Worm (Caenorhabditis elegans): ENCODE results near the gene Y43F8C.7.
A peak's percentile ranks its signal among the peaks of the same experiment; 100 is the strongest.

The Y43F8C.7 gene

ce11 chrV:19643903-19644302, at the start of gene Y43F8C.7, which contains the start of gene mrps-28:
TSS of gene Y43F8C.7 (minus strand) at chrV:19644030.
TSS of gene mrps-28 (plus strand) at chrV:19644239.
- peak; percentile 88 for TF ChIP-seq T22C8.4 (GFP tag; IDR thresholded peaks at IDR 0.05)
- no peak for TF ChIP-seq flt-1 (GFP tag; IDR thresholded peaks at IDR 0.05)

- TF ChIP-seq med-1 (GFP tag; optimal IDR thresholded peaks at IDR 0.05; ENCODE audit: insufficient read depth) (no peak), T22C8.4 (GFP tag; IDR thresholded peaks at IDR 0.05) (peak; percentile 55)
These were observed 48.1 kb upstream of the Y43F8C.7 start for ce11 chrV:19691954-19692353.

ce11 chrV:19691271-19691886, 47.5 kb upstream of the Y43F8C.7 start:
- TF ChIP-seq tab-1 (GFP tag; IDR thresholded peaks at IDR 0.05) (no peak), T22C8.4 (GFP tag; IDR thresholded peaks at IDR 0.05) (peak; percentile 76)

ce11 chrV:19674543-19674942, 30.7 kb upstream of the Y43F8C.7 start, which contains the start of gene mrp-7:
TSS of gene mrp-7 (plus strand) at chrV:19674843.
- TF ChIP-seq flt-1 (GFP tag; IDR thresholded peaks at IDR 0.05) (no peak), med-1 (GFP tag; optimal IDR thresholded peaks at IDR 0.05; ENCODE audit: insufficient read depth) (no peak), T22C8.4 (GFP tag; IDR thresholded peaks at IDR 0.05) (no peak), tab-1 (GFP tag; IDR thresholded peaks at IDR 0.05) (no peak), ztf-29 (GFP tag; IDR thresholded peaks at IDR 0.05) (no peak), cog-1 (tag; optimal IDR thresholded peaks at IDR 0.05) (no peak), klf-2 (GFP tag; conservative IDR thresholded peaks at IDR 0.05) (no peak), ref-1 (GFP tag; conservative IDR thresholded peaks at IDR 0.05) (no peak), ztf-23 (GFP tag; IDR thresholded peaks at IDR 0.05) (no peak)

- TF ChIP-seq tab-1 (GFP tag; IDR thresholded peaks at IDR 0.05): no peak
- TF ChIP-seq ztf-29 (GFP tag; IDR thresholded peaks at IDR 0.05): no peak
- TF ChIP-seq T22C8.4 (GFP tag; IDR thresholded peaks at IDR 0.05): no peak
- no peak for TF ChIP-seq ref-1 (GFP tag; conservative IDR thresholded peaks at IDR 0.05)
- TF ChIP-seq klf-2 (GFP tag; conservative IDR thresholded peaks at IDR 0.05): no peak
These were observed 29.6 kb upstream of the Y43F8C.7 start for ce11 chrV:19673298-19673903.

ce11 chrV:19672357-19672756, 28.5 kb upstream of the Y43F8C.7 start:
- TF ChIP-seq klf-2 (GFP tag; conservative IDR thresholded peaks at IDR 0.05): no peak
- TF ChIP-seq T22C8.4 (GFP tag; IDR thresholded peaks at IDR 0.05): no peak
- no peak for TF ChIP-seq tab-1 (GFP tag; IDR thresholded peaks at IDR 0.05)
- TF ChIP-seq cog-1 (tag; optimal IDR thresholded peaks at IDR 0.05): no peak
- TF ChIP-seq flt-1 (GFP tag; IDR thresholded peaks at IDR 0.05): no peak
- TF ChIP-seq ref-1 (GFP tag; conservative IDR thresholded peaks at IDR 0.05): no peak
- TF ChIP-seq ztf-23 (GFP tag; IDR thresholded peaks at IDR 0.05): no peak

- TF ChIP-seq ztf-23 (GFP tag; IDR thresholded peaks at IDR 0.05): no peak
- TF ChIP-seq klf-2 (GFP tag; conservative IDR thresholded peaks at IDR 0.05): no peak
- TF ChIP-seq cog-1 (tag; optimal IDR thresholded peaks at IDR 0.05): no peak
- no peak for TF ChIP-seq med-1 (GFP tag; optimal IDR thresholded peaks at IDR 0.05; ENCODE audit: insufficient read depth)
- no peak for TF ChIP-seq ztf-29 (GFP tag; IDR thresholded peaks at IDR 0.05)
- TF ChIP-seq tab-1 (GFP tag; IDR thresholded peaks at IDR 0.05): no peak
These were observed 28.0 kb upstream of the Y43F8C.7 start for ce11 chrV:19671816-19672215.

ce11 chrV:19670866-19671265, 27.0 kb upstream of the Y43F8C.7 start:
- no peak for TF ChIP-seq tab-1 (GFP tag; IDR thresholded peaks at IDR 0.05)
- no peak for TF ChIP-seq ref-1 (GFP tag; conservative IDR thresholded peaks at IDR 0.05)
- TF ChIP-seq T22C8.4 (GFP tag; IDR thresholded peaks at IDR 0.05): no peak
- TF ChIP-seq ztf-29 (GFP tag; IDR thresholded peaks at IDR 0.05): no peak
- TF ChIP-seq cog-1 (tag; optimal IDR thresholded peaks at IDR 0.05): no peak
- no peak for TF ChIP-seq ztf-23 (GFP tag; IDR thresholded peaks at IDR 0.05)
- no peak for TF ChIP-seq flt-1 (GFP tag; IDR thresholded peaks at IDR 0.05)
- no peak for TF ChIP-seq klf-2 (GFP tag; conservative IDR thresholded peaks at IDR 0.05)
- TF ChIP-seq med-1 (GFP tag; optimal IDR thresholded peaks at IDR 0.05; ENCODE audit: insufficient read depth): no peak

ce11 chrV:19669959-19670358, 26.1 kb upstream of the Y43F8C.7 start, which contains the start of gene Y43F8C.11:
TSS of gene Y43F8C.11 (plus strand) at chrV:19670259.
- no peak for TF ChIP-seq tab-1 (GFP tag; IDR thresholded peaks at IDR 0.05)
- no peak for TF ChIP-seq klf-2 (GFP tag; conservative IDR thresholded peaks at IDR 0.05)
- TF ChIP-seq med-1 (GFP tag; optimal IDR thresholded peaks at IDR 0.05; ENCODE audit: insufficient read depth): no peak
- no peak for TF ChIP-seq ztf-29 (GFP tag; IDR thresholded peaks at IDR 0.05)
- TF ChIP-seq flt-1 (GFP tag; IDR thresholded peaks at IDR 0.05): no peak
- no peak for TF ChIP-seq T22C8.4 (GFP tag; IDR thresholded peaks at IDR 0.05)
- no peak for TF ChIP-seq cog-1 (tag; optimal IDR thresholded peaks at IDR 0.05)
- no peak for TF ChIP-seq ztf-23 (GFP tag; IDR thresholded peaks at IDR 0.05)
- no peak for TF ChIP-seq ref-1 (GFP tag; conservative IDR thresholded peaks at IDR 0.05)

ce11 chrV:19668213-19668612, 24.4 kb upstream of the Y43F8C.7 start:
- TF ChIP-seq ref-1 (GFP tag; conservative IDR thresholded peaks at IDR 0.05): no peak
- no peak for TF ChIP-seq cog-1 (tag; optimal IDR thresholded peaks at IDR 0.05)
- TF ChIP-seq T22C8.4 (GFP tag; IDR thresholded peaks at IDR 0.05): no peak
- TF ChIP-seq tab-1 (GFP tag; IDR thresholded peaks at IDR 0.05): no peak
- no peak for TF ChIP-seq flt-1 (GFP tag; IDR thresholded peaks at IDR 0.05)
- TF ChIP-seq ztf-29 (GFP tag; IDR thresholded peaks at IDR 0.05): no peak
- TF ChIP-seq med-1 (GFP tag; optimal IDR thresholded peaks at IDR 0.05; ENCODE audit: insufficient read depth): no peak

ce11 chrV:19667716-19668115, 23.9 kb upstream of the Y43F8C.7 start:
- TF ChIP-seq ref-1 (GFP tag; conservative IDR thresholded peaks at IDR 0.05): no peak
- TF ChIP-seq flt-1 (GFP tag; IDR thresholded peaks at IDR 0.05): no peak
- TF ChIP-seq med-1 (GFP tag; optimal IDR thresholded peaks at IDR 0.05; ENCODE audit: insufficient read depth): no peak
- no peak for TF ChIP-seq ztf-23 (GFP tag; IDR thresholded peaks at IDR 0.05)
- no peak for TF ChIP-seq ztf-29 (GFP tag; IDR thresholded peaks at IDR 0.05)
- no peak for TF ChIP-seq tab-1 (GFP tag; IDR thresholded peaks at IDR 0.05)
- TF ChIP-seq cog-1 (tag; optimal IDR thresholded peaks at IDR 0.05): no peak
- no peak for TF ChIP-seq T22C8.4 (GFP tag; IDR thresholded peaks at IDR 0.05)
- TF ChIP-seq klf-2 (GFP tag; conservative IDR thresholded peaks at IDR 0.05): no peak

Data from whole organism, midembryonic.